Worm (Caenorhabditis elegans): ENCODE results near the gene spsb-2.

DNA sequence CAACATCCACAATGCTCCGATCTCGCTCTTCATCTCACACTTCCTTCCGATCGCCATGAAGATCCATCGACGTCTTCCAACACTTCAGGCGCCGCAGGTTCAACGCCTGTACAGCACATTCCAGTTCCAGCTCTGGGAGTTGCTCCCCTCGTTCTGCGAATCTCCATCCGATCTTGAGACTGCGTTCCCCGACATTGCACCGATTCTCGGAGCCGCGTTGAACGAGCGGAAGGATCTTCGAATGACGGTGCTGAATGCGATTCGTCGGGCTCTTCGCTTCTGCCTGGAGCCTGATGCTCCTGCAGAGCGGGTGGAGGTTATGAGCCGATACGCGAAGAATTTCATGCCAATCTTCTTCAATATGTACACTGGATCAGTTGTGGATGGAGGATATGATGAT, 9.5 kb downstream of the spsb-2 start:
- TF ChIP-seq elt-2 (tag; optimal IDR thresholded peaks at IDR 0.05) (no peak), ceh-82 (tag; optimal IDR thresholded peaks at IDR 0.05) (no peak), skn-1 (tag; optimal IDR thresholded peaks at IDR 0.05) (no peak), sea-2 (GFP tag; optimal IDR thresholded peaks at IDR 0.05) (no peak), nhr-77 (tag; optimal IDR thresholded peaks at IDR 0.05) (no peak), nhr-28 (tag; optimal IDR thresholded peaks at IDR 0.05) (no peak), ztf-4 (tag; optimal IDR thresholded peaks at IDR 0.05) (no peak), lin-39 (tag; optimal IDR thresholded peaks at IDR 0.05) (no peak), nhr-23 (tag; optimal IDR thresholded peaks at IDR 0.05) (no peak), ztf-11 (tag; optimal IDR thresholded peaks at IDR 0.05) (no peak), nhr-76 (tag; optimal IDR thresholded peaks at IDR 0.05) (no peak), snpc-4 (tag; optimal IDR thresholded peaks at IDR 0.05) (no peak), daf-12 (tag; optimal IDR thresholded peaks at IDR 0.05) (no peak)

Measured in whole organism, L3 larva.